Fruit fly (Drosophila melanogaster) whole organism, prepupa: ENCODE results near the gene CG7367.

Experiments used
- CG10631 ChIP-seq: fragments of 200-800 bp; sonication (Bioruptor generic); optimal IDR thresholded peaks from 2 replicates; lab custom pipeline; 2016; ENCODE audit warnings: missing biosample characterization, missing genetic modification characterization
- CG10669 ChIP-seq: fragments of 200-800 bp; sonication (Bioruptor generic); optimal IDR thresholded peaks from 3 replicates; lab custom pipeline; 2018; ENCODE audit warnings: missing biosample characterization, mild to moderate bottlenecking, missing genetic modification characterization, moderate library complexity
- CG11294 ChIP-seq: fragments of 200-800 bp; sonication (Bioruptor generic); IDR thresholded peaks from 2 replicates; pipeline ENCODE4 v1.3.6; 2022; ENCODE audit warnings: missing biosample characterization, missing genetic modification characterization
- CG11762 ChIP-seq: fragments of 200-800 bp; sonication (Bioruptor generic); optimal IDR thresholded peaks from 3 replicates; lab custom pipeline; 2016; ENCODE audit warnings: missing biosample characterization, missing genetic modification characterization; ENCODE audit not compliant: insufficient read depth
- CG11902 ChIP-seq: fragments of 200-800 bp; sonication (Bioruptor generic); optimal IDR thresholded peaks from 3 replicates; lab custom pipeline; 2016; ENCODE audit warnings: missing biosample characterization, missing genetic modification characterization
- CG15336 ChIP-seq: fragments of 200-800 bp; sonication (Bioruptor generic); IDR thresholded peaks from 2 replicates; pipeline ENCODE4 v1.3.6; 2022; ENCODE audit warnings: missing biosample characterization, missing genetic modification characterization
- CG1621 ChIP-seq: fragments of 200-800 bp; sonication (Bioruptor generic); optimal IDR thresholded peaks from 3 replicates; lab custom pipeline; 2018; ENCODE audit warnings: missing biosample characterization, mild to moderate bottlenecking, missing genetic modification characterization
- CG16779 ChIP-seq: fragments of 200-800 bp; sonication (Bioruptor generic); optimal IDR thresholded peaks from 3 replicates; lab custom pipeline; 2017; ENCODE audit warnings: missing biosample characterization, mild to moderate bottlenecking, missing genetic modification characterization
- CG3032 ChIP-seq: fragments of 200-800 bp; optimal IDR thresholded peaks from 2 replicates; lab custom pipeline; 2019; ENCODE audit warnings: missing biosample characterization, mild to moderate bottlenecking, missing genetic modification characterization, moderate library complexity
- CG32006 ChIP-seq: fragments of 200-800 bp; sonication (Bioruptor generic); optimal IDR thresholded peaks from 3 replicates; lab custom pipeline; 2017; ENCODE audit warnings: missing biosample characterization, mild to moderate bottlenecking, missing genetic modification characterization
- CG34406 ChIP-seq: fragments of 200-800 bp; sonication (Bioruptor generic); optimal IDR thresholded peaks from 3 replicates; lab custom pipeline; 2016; ENCODE audit warnings: missing biosample characterization, missing genetic modification characterization
- CG4318 ChIP-seq: fragments of 200-800 bp; sonication (Bioruptor generic); optimal IDR thresholded peaks from 3 replicates; lab custom pipeline; 2017; ENCODE audit warnings: missing biosample characterization, mild to moderate bottlenecking, missing genetic modification characterization
- CG6163 ChIP-seq: fragments of 200-800 bp; sonication (Bioruptor generic); IDR thresholded peaks from 3 replicates; pipeline ENCODE4 v1.3.6; 2022; ENCODE audit warnings: missing biosample characterization, missing genetic modification characterization
- CG6276 ChIP-seq: fragments of 200-800 bp; sonication (Bioruptor generic); optimal IDR thresholded peaks from 2 replicates; lab custom pipeline; 2017; ENCODE audit warnings: missing biosample characterization, mild to moderate bottlenecking, missing genetic modification characterization
- CG6792 ChIP-seq: fragments of 200-800 bp; sonication (Bioruptor generic); optimal IDR thresholded peaks from 3 replicates; lab custom pipeline; 2016; ENCODE audit warnings: missing biosample characterization, missing genetic modification characterization
- CG6854 ChIP-seq: fragments of 200-800 bp; sonication (Bioruptor generic); optimal IDR thresholded peaks from 2 replicates; lab custom pipeline; 2017; ENCODE audit warnings: missing biosample characterization, mild to moderate bottlenecking, missing genetic modification characterization
- CG7368 ChIP-seq: fragments of 200-800 bp; sonication (Bioruptor generic); optimal IDR thresholded peaks from 3 replicates; lab custom pipeline; 2016; ENCODE audit warnings: missing biosample characterization, missing genetic modification characterization
- CG8119 ChIP-seq: fragments of 200-800 bp; sonication (Bioruptor generic); IDR thresholded peaks from 3 replicates; pipeline ENCODE4 v1.3.6; 2022; ENCODE audit warnings: missing biosample characterization, missing genetic modification characterization
- CG8632 ChIP-seq: fragments of 200-800 bp; sonication (Bioruptor generic); optimal IDR thresholded peaks from 3 replicates; lab custom pipeline; 2016; ENCODE audit warnings: missing biosample characterization, missing genetic modification characterization
- CG9139 ChIP-seq: fragments of 200-800 bp; sonication (Bioruptor generic); optimal IDR thresholded peaks from 3 replicates; lab custom pipeline; 2017; ENCODE audit warnings: missing biosample characterization, mild to moderate bottlenecking, missing genetic modification characterization
- Eip75B ChIP-seq: fragments of 200-800 bp; sonication (Bioruptor generic); optimal IDR thresholded peaks from 3 replicates; lab custom pipeline; 2016; ENCODE audit warnings: missing biosample characterization, missing genetic modification characterization
- Eip78C ChIP-seq: fragments of 200-800 bp; sonication (Bioruptor generic); peaks from one replicate; lab custom pipeline; 2016; ENCODE audit warnings: missing biosample characterization, missing genetic modification characterization
- Eip93F ChIP-seq: fragments of 200-800 bp; sonication (Bioruptor generic); optimal IDR thresholded peaks from 2 replicates; lab custom pipeline; 2016; ENCODE audit warnings: missing biosample characterization, mild to moderate bottlenecking, missing genetic modification characterization
- Ets21C ChIP-seq: fragments of 200-800 bp; sonication (Bioruptor generic); optimal IDR thresholded peaks from 3 replicates; lab custom pipeline; 2016; ENCODE audit warnings: missing biosample characterization, missing genetic modification characterization
- Gug ChIP-seq: fragments of 200-800 bp; sonication (Bioruptor generic); IDR thresholded peaks from 2 replicates; pipeline ENCODE4 v1.3.6; 2022; ENCODE audit warnings: missing biosample characterization, missing genetic modification characterization
- Hr38 ChIP-seq: sonication (Bioruptor generic); optimal IDR thresholded peaks from 2 replicates; lab custom pipeline; 2016; ENCODE audit warnings: missing biosample characterization, missing genetic modification characterization
- Hr39 ChIP-seq: fragments of 200-800 bp; sonication (Bioruptor generic); optimal IDR thresholded peaks from 2 replicates; lab custom pipeline; 2016; ENCODE audit warnings: missing biosample characterization, missing genetic modification characterization
- Hr4 ChIP-seq: fragments of 200-800 bp; sonication (Bioruptor generic); optimal IDR thresholded peaks from 3 replicates; lab custom pipeline; 2016; ENCODE audit warnings: missing biosample characterization, missing genetic modification characterization
- Lpt ChIP-seq: fragments of 200-800 bp; sonication (Bioruptor generic); optimal IDR thresholded peaks from 3 replicates; lab custom pipeline; 2016; ENCODE audit warnings: missing biosample characterization, missing genetic modification characterization
- Met ChIP-seq: fragments of 200-800 bp; sonication (Bioruptor generic); optimal IDR thresholded peaks from 3 replicates; lab custom pipeline; 2016; ENCODE audit warnings: missing biosample characterization, missing genetic modification characterization
- OdsH ChIP-seq: fragments of 200-800 bp; sonication (Bioruptor generic); optimal IDR thresholded peaks from 3 replicates; lab custom pipeline; 2016; ENCODE audit warnings: missing biosample characterization, missing genetic modification characterization
- Smox ChIP-seq: fragments of 200-800 bp; sonication (Bioruptor generic); optimal IDR thresholded peaks from 3 replicates; lab custom pipeline; 2016; ENCODE audit warnings: missing biosample characterization, missing genetic modification characterization
- Sox102F ChIP-seq: fragments of 200-800 bp; sonication (Bioruptor generic); optimal IDR thresholded peaks from 2 replicates; lab custom pipeline; 2016; ENCODE audit warnings: missing biosample characterization, mild to moderate bottlenecking, missing genetic modification characterization
- Sox14 ChIP-seq: fragments of 200-800 bp; sonication (Bioruptor generic); optimal IDR thresholded peaks from 3 replicates; lab custom pipeline; 2016; ENCODE audit warnings: missing biosample characterization, missing genetic modification characterization
- Sox15 ChIP-seq: fragments of 200-800 bp; sonication (Bioruptor generic); optimal IDR thresholded peaks from 3 replicates; lab custom pipeline; 2016; ENCODE audit warnings: missing biosample characterization, missing genetic modification characterization
- achi ChIP-seq: fragments of 200-800 bp; sonication (Bioruptor generic); optimal IDR thresholded peaks from 3 replicates; lab custom pipeline; 2016; ENCODE audit warnings: missing biosample characterization, missing genetic modification characterization
- acj6 ChIP-seq: fragments of 200-800 bp; sonication (Bioruptor generic); optimal IDR thresholded peaks from 3 replicates; lab custom pipeline; 2016; ENCODE audit warnings: missing biosample characterization, missing genetic modification characterization
- cyc ChIP-seq: fragments of 200-800 bp; sonication (Bioruptor generic); optimal IDR thresholded peaks from 3 replicates; lab custom pipeline; 2016; ENCODE audit warnings: missing biosample characterization, missing genetic modification characterization
- dac ChIP-seq: fragments of 200-800 bp; sonication (Bioruptor generic); optimal IDR thresholded peaks from 2 replicates; lab custom pipeline; 2017; ENCODE audit warnings: missing biosample characterization, mild to moderate bottlenecking, missing genetic modification characterization
- dsx ChIP-seq: fragments of 200-800 bp; optimal IDR thresholded peaks from 3 replicates; lab custom pipeline; 2019; ENCODE audit warnings: missing biosample characterization, mild to moderate bottlenecking, missing genetic modification characterization, moderate library complexity; ENCODE audit not compliant: poor library complexity, severe bottlenecking
- eg ChIP-seq: fragments of 200-800 bp; sonication (Bioruptor generic); IDR thresholded peaks from 3 replicates; pipeline ENCODE4 v1.3.6; 2022; ENCODE audit warnings: missing biosample characterization, missing genetic modification characterization
- fd59A ChIP-seq: fragments of 200-800 bp; sonication (Bioruptor generic); optimal IDR thresholded peaks from 2 replicates; lab custom pipeline; 2017; ENCODE audit warnings: missing biosample characterization, mild to moderate bottlenecking, missing genetic modification characterization, missing genetic modification reagents
- fd85E ChIP-seq: fragments of 200-800 bp; sonication (Bioruptor generic); optimal IDR thresholded peaks from 3 replicates; lab custom pipeline; 2016; ENCODE audit warnings: missing biosample characterization, missing genetic modification characterization
- fkh ChIP-seq: fragments of 200-800 bp; sonication (Bioruptor generic); optimal IDR thresholded peaks from 3 replicates; lab custom pipeline; 2017; ENCODE audit warnings: missing biosample characterization, mild to moderate bottlenecking, missing genetic modification characterization, moderate library complexity
- lz ChIP-seq: fragments of 200-800 bp; sonication (Bioruptor generic); optimal IDR thresholded peaks from 3 replicates; lab custom pipeline; 2016; ENCODE audit warnings: missing biosample characterization, missing genetic modification characterization
- net ChIP-seq: fragments of 200-800 bp; sonication (Bioruptor generic); optimal IDR thresholded peaks from 3 replicates; lab custom pipeline; 2016; ENCODE audit warnings: missing biosample characterization, missing genetic modification characterization
- pdm3 ChIP-seq: fragments of 200-800 bp; sonication (Bioruptor generic); optimal IDR thresholded peaks from 3 replicates; lab custom pipeline; 2016; ENCODE audit warnings: missing biosample characterization, missing genetic modification characterization
- salr ChIP-seq, 2 experiments: fragments of 200-800 bp; sonication (Bioruptor generic); optimal IDR thresholded peaks; 3 replicates each; lab custom pipeline; 2016 to 2018; ENCODE audit warnings: missing biosample characterization in 2 of 2, missing genetic modification characterization in 2 of 2, mild to moderate bottlenecking in 1 of 2
- spab ChIP-seq: fragments of 200-800 bp; sonication (Bioruptor generic); optimal IDR thresholded peaks from 2 replicates; lab custom pipeline; 2017; ENCODE audit warnings: missing biosample characterization, mild to moderate bottlenecking, missing genetic modification characterization, missing genetic modification reagents
- ss ChIP-seq, 2 experiments: fragments of 200-800 bp; sonication (Bioruptor generic); optimal IDR thresholded peaks; 2 replicates in 1 of 2; 3 replicates in 1 of 2; lab custom pipeline; 2017 to 2018; ENCODE audit warnings: mild to moderate bottlenecking in 2 of 2, missing biosample characterization in 2 of 2, missing genetic modification characterization in 2 of 2, moderate library complexity in 1 of 2
- svp ChIP-seq: fragments of 200-800 bp; sonication (Bioruptor generic); peaks from one replicate; lab custom pipeline; 2016; ENCODE audit warnings: missing biosample characterization, missing genetic modification characterization
- topi ChIP-seq: fragments of 200-800 bp; sonication (Bioruptor generic); optimal IDR thresholded peaks from 3 replicates; lab custom pipeline; 2016; ENCODE audit warnings: missing biosample characterization, missing genetic modification characterization
- vri ChIP-seq: fragments of 200-800 bp; sonication (Bioruptor generic); optimal IDR thresholded peaks from 3 replicates; lab custom pipeline; 2016; ENCODE audit warnings: missing biosample characterization, mild to moderate bottlenecking, missing genetic modification characterization

Gene CG7367

DNA sequence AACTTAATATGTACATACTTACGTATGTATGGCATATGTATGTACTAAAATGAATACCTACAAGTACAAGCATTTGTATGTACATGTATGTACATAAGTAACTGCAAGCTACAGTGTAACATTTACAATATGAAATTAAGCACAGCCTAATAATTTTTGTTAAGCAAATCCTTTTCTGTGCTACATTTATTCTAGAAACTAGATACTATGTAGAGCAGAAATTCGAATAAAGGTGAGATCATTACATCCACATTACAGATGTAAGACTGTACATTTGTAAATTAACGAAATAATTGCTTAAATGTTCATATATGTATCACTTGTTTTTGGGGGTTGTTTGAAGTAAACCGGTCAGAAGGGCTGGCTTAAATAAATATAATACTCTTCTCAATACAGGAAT is 47.6 kb downstream of the CG7367 start:
- TF ChIP-seq cyc (GFP tag; lab: Kevin White, UChicago), result peak; percentile 62
- peak; percentile 86 for TF ChIP-seq Hr39 (GFP tag; lab: Kevin White, UChicago)
- no peak for TF ChIP-seq CG9139 (GFP tag; lab: Kevin White, UChicago)
- peak; percentile 68 for TF ChIP-seq topi (GFP tag; lab: Kevin White, UChicago)
- no peak for TF ChIP-seq ss (GFP tag; optimal IDR thresholded peaks at IDR 0.05; lab: Kevin White, UChicago)
- no peak for TF ChIP-seq CG11762 (GFP tag; lab: Kevin White, UChicago)
- TF ChIP-seq spab (GFP tag; lab: Kevin White, UChicago), result no peak
- TF ChIP-seq CG6163, result 0 out of 3 replicates have a peak, but pooled peaks have one; percentile 39
- no peak for TF ChIP-seq CG3032 (tag; lab: Kevin White, UChicago)
- TF ChIP-seq fd59A (GFP tag; lab: Kevin White, UChicago), result no peak
- TF ChIP-seq acj6 (GFP tag; lab: Kevin White, UChicago), result peak; percentile 48
- 0 out of 3 replicates have a peak, but pooled peaks have one; percentile 39 for TF ChIP-seq eg (GFP tag; lab: Robert Waterston, UW)
- peak; percentile 69 for TF ChIP-seq Smox (GFP tag; lab: Kevin White, UChicago)
- no peak for TF ChIP-seq CG11294 (GFP tag; lab: Robert Waterston, UW)
- TF ChIP-seq CG10669 (GFP tag; lab: Kevin White, UChicago), result no peak
- no peak for TF ChIP-seq Gug
- TF ChIP-seq CG8632 (GFP tag; lab: Kevin White, UChicago), result peak; percentile 29
- TF ChIP-seq OdsH, result peak; percentile 46
- peak; percentile 16 for TF ChIP-seq Sox14 (GFP tag; lab: Kevin White, UChicago)
- peak; percentile 45 for TF ChIP-seq CG34406 (GFP tag; lab: Kevin White, UChicago)
- TF ChIP-seq Sox15 (GFP tag; lab: Kevin White, UChicago), result peak; percentile 5
- no peak for TF ChIP-seq salr (GFP tag; optimal IDR thresholded peaks at IDR 0.05; lab: Kevin White, UChicago)
- TF ChIP-seq Eip93F (GFP tag; lab: Kevin White, UChicago), result no peak
- TF ChIP-seq CG11902 (GFP tag; lab: Kevin White, UChicago), result no peak
- peak; percentile 38 for TF ChIP-seq Hr4 (GFP tag; lab: Kevin White, UChicago)
- TF ChIP-seq CG7368 (GFP tag; lab: Kevin White, UChicago), result peak; percentile 20
- peak; percentile 81 for TF ChIP-seq svp (GFP tag; lab: Kevin White, UChicago)
- TF ChIP-seq CG15336, result 0 out of 2 replicates have a peak, but pooled peaks have one; percentile 15
- TF ChIP-seq CG16779 (tag; lab: Kevin White, UChicago), result no peak
- peak; percentile 62 for TF ChIP-seq Ets21C
- TF ChIP-seq pdm3 (GFP tag; lab: Kevin White, UChicago), result peak; percentile 60
- TF ChIP-seq CG6854 (GFP tag; lab: Kevin White, UChicago), result no peak
- no peak for TF ChIP-seq CG4318
- TF ChIP-seq Eip78C (GFP tag; lab: Kevin White, UChicago), result peak; percentile 86
- TF ChIP-seq CG32006 (GFP tag; lab: Kevin White, UChicago), result peak; percentile 24
- no peak for TF ChIP-seq dac (GFP tag; lab: Kevin White, UChicago)
- TF ChIP-seq vri (GFP tag; lab: Kevin White, UChicago), result peak; percentile 25
- TF ChIP-seq dsx, result peak; percentile 19
- no peak for TF ChIP-seq CG1621 (tag; lab: Kevin White, UChicago)
- TF ChIP-seq achi (GFP tag; lab: Kevin White, UChicago), result peak; percentile 45
- TF ChIP-seq CG8119, result no peak
- TF ChIP-seq Lpt (GFP tag; lab: Kevin White, UChicago), result no peak
- peak; percentile 78 for TF ChIP-seq lz
- TF ChIP-seq Met (GFP tag; lab: Kevin White, UChicago), result peak; percentile 40
- peak; percentile 47 for TF ChIP-seq Sox102F (GFP tag; lab: Kevin White, UChicago)
- TF ChIP-seq Hr38, result no peak
- TF ChIP-seq fd85E, result no peak
- TF ChIP-seq CG6792 (GFP tag; lab: Kevin White, UChicago), result peak; percentile 36
- TF ChIP-seq CG10631 (GFP tag; lab: Kevin White, UChicago), result no peak
- TF ChIP-seq net (GFP tag; lab: Kevin White, UChicago), result no peak
- TF ChIP-seq Eip75B (GFP tag; lab: Kevin White, UChicago), result no peak
- TF ChIP-seq fkh, result no peak
- no peak for TF ChIP-seq CG6276 (GFP tag; lab: Kevin White, UChicago)
